Worm (Caenorhabditis elegans) whole organism, late embryonic: ENCODE data around the gene lido-17.
A peak's percentile ranks its signal among the peaks of the same experiment; 100 is the strongest.

ENCODE experiments used
- F13H6.1 ChIP-seq: sonication (generic microtip); optimal IDR thresholded peaks from 2 replicates; lab custom pipeline; 2016; ENCODE audit warnings: missing genetic modification characterization, missing compliant biosample characterization
- ama-1 ChIP-seq: fragments of 150-350 bp; optimal IDR thresholded peaks from 2 replicates; lab custom pipeline; 2014
- ceh-22 ChIP-seq: sonication (generic microtip); optimal IDR thresholded peaks from 2 replicates; lab custom pipeline; 2017; ENCODE audit warnings: missing biosample characterization, missing genetic modification characterization
- ceh-34 ChIP-seq: sonication (generic microtip); optimal IDR thresholded peaks from 2 replicates; lab custom pipeline; 2016; ENCODE audit warnings: mild to moderate bottlenecking, missing genetic modification characterization, missing compliant biosample characterization
- fkh-10 ChIP-seq: fragments of 150-350 bp; optimal IDR thresholded peaks from 2 replicates; lab custom pipeline; 2014; ENCODE audit warnings: missing biosample characterization, missing genetic modification reagents, missing genetic modification characterization
- nhr-11 ChIP-seq: fragments of 150-350 bp; optimal IDR thresholded peaks from 2 replicates; lab custom pipeline; 2014; ENCODE audit warnings: missing biosample characterization, missing genetic modification characterization
- pha-2 ChIP-seq: sonication (generic microtip); optimal IDR thresholded peaks from 2 replicates; lab custom pipeline; 2017; ENCODE audit warnings: mild to moderate bottlenecking, missing genetic modification characterization, missing compliant biosample characterization
- unc-3 ChIP-seq, 2 experiments: fragments of 200-800 bp in 1 of 2; sonication (Bioruptor generic) in 1 of 2; sonication (generic microtip) in 1 of 2; conservative IDR thresholded peaks in 1 of 2; optimal IDR thresholded peaks in 1 of 2; 2 replicates each; pipeline versions ENCODE4 v1.3.6 to Lab custom; 2016 to 2022; ENCODE audit warnings: missing compliant biosample characterization in 2 of 2, missing genetic modification characterization in 2 of 2, missing genetic modification reagents in 1 of 2
- unc-86 ChIP-seq: sonication (generic microtip); optimal IDR thresholded peaks from 2 replicates; lab custom pipeline; 2016; ENCODE audit warnings: missing genetic modification characterization, missing compliant biosample characterization

ce11 chrII:9416381-9417276 is 24.0 kb upstream of the lido-17 start, which contains the start of the genes gss-1 and chch-3:
- TF ChIP-seq unc-86 (no peak), nhr-11 (tag; lab: Kevin White, UChicago) (no peak), fkh-10 (GFP tag; lab: Kevin White, UChicago) (no peak), ama-1 (lab: Kevin White, UChicago) (no peak), pha-2 (tag; lab: Kevin White, UChicago) (no peak), F13H6.1 (tag; lab: Kevin White, UChicago) (no peak), ceh-34 (tag; lab: Kevin White, UChicago) (no peak), unc-3 (GFP tag; conservative IDR thresholded peaks at IDR 0.05; lab: Robert Waterston, UW) (0 out of 2 replicates have a peak, but pooled peaks have one; percentile 14), unc-3 (tag; optimal IDR thresholded peaks at IDR 0.05; lab: Kevin White, UChicago) (no peak), ceh-22 (tag; lab: Kevin White, UChicago) (no peak)
